Worm (Caenorhabditis elegans): ENCODE data around the gene T21H3.1.

The T21H3.1 gene

DNA sequence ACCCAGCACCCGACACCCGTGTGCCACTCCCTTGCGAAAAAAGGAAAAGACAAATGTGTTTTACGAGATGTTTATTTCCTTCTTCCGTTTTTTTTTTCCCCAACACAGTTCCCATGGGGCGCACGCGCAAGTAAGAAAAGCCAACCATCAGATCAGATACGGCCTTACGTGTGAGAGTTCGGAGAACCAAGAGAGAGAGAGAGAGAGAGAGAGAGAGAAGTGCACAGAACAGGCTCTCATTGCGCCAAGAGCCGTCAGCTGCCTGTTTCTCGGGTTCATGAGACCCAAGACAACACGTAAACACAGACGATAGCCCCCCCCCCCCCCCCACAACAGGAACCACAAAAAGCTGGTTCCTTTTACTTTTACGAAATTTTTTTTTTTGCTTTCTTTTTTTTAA, 24.7 kb upstream of the T21H3.1 start (continued):
- no peak for TF ChIP-seq nhr-47 (tag; optimal IDR thresholded peaks at IDR 0.05)
- no peak for TF ChIP-seq unc-86 (tag; optimal IDR thresholded peaks at IDR 0.05)
- no peak for TF ChIP-seq nhr-11 (tag; optimal IDR thresholded peaks at IDR 0.05)
- no peak for TF ChIP-seq tlp-1 (tag; optimal IDR thresholded peaks at IDR 0.05)

DNA sequence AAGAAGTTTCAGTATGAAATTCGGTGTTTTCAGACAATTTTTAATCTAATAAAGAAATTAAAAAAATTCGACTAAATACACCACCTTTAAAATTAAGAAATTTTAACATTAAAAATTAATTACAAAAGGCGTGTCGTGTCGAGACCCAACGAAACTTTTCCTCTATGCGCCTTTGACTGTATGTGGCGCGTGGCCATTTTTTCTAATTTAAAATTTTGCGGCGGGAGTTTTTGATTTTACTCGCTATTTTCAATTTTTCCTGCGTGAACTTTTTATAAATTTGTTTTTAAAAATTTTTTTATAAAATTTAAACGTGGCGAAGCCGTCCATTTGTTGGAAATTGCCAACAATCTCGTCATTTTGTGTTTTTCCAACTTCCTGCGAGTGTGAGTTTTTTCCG, 23.8 kb upstream of the T21H3.1 start:
- TF ChIP-seq ztf-11 (tag; optimal IDR thresholded peaks at IDR 0.05) (no peak), pax-3 (tag; optimal IDR thresholded peaks at IDR 0.05) (no peak), jun-1 (tag; optimal IDR thresholded peaks at IDR 0.05) (no peak), hlh-17 (GFP tag; optimal IDR thresholded peaks at IDR 0.05; ENCODE audit: borderline replicate concordance) (no peak), lin-15B (tag; optimal IDR thresholded peaks at IDR 0.05) (no peak), ztf-4 (tag; optimal IDR thresholded peaks at IDR 0.05) (no peak), mef-2 (tag; optimal IDR thresholded peaks at IDR 0.05) (no peak), xbp-1 (tag; optimal IDR thresholded peaks at IDR 0.05) (no peak), ceh-82 (tag; optimal IDR thresholded peaks at IDR 0.05) (no peak), swsn-7 (tag; optimal IDR thresholded peaks at IDR 0.05) (no peak), pag-3 (tag; optimal IDR thresholded peaks at IDR 0.05; ENCODE audit: borderline replicate concordance, insufficient read depth) (no peak)

DNA sequence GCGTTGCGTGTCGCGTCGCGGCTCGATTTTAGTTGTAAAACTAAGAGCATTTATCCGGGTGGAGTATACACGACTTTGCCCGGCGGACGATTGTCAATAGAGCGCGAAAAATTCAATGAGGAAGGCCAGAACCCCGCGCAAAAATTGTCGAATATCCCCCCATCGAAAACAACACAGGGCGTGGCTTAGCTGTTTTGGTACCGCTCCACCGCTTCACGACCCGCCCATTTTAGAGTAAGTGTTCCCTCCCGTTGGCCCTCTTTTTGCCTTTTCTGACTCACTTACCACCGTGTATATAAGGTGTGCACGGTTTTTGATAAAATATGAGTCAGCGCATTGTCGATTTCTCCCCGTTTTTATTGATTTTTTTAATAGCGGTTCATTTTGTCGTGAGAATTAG, 23.1 kb upstream of the T21H3.1 start:
- TF ChIP-seq grh-1 (GFP tag; IDR thresholded peaks at IDR 0.05) (no peak), efl-1 (optimal IDR thresholded peaks at IDR 0.05) (no peak), efl-1 (GFP tag; optimal IDR thresholded peaks at IDR 0.05 in 1 of 2) (no peak), skn-1 (tag; optimal IDR thresholded peaks at IDR 0.05) (no peak), egl-13 (tag; optimal IDR thresholded peaks at IDR 0.05) (no peak), unc-62 (GFP tag; optimal IDR thresholded peaks at IDR 0.05) (no peak), nhr-90 (tag; optimal IDR thresholded peaks at IDR 0.05; ENCODE audit: poor library complexity) (no peak), unc-86 (tag; optimal IDR thresholded peaks at IDR 0.05) (no peak), elt-2 (tag; optimal IDR thresholded peaks at IDR 0.05) (no peak), snu-23 (GFP tag; optimal IDR thresholded peaks at IDR 0.05) (no peak), lin-15B (tag; optimal IDR thresholded peaks at IDR 0.05) (no peak), mep-1 (tag; optimal IDR thresholded peaks at IDR 0.05) (no peak), vab-15 (tag; optimal IDR thresholded peaks at IDR 0.05) (no peak), ztf-4 (tag; optimal IDR thresholded peaks at IDR 0.05) (no peak), efl-3 (GFP tag; optimal IDR thresholded peaks at IDR 0.05) (no peak), nhr-237 (tag; optimal IDR thresholded peaks at IDR 0.05) (no peak), nhr-71 (tag; optimal IDR thresholded peaks at IDR 0.05) (no peak), ceh-90 (tag; optimal IDR thresholded peaks at IDR 0.05) (no peak), unc-30 (tag; optimal IDR thresholded peaks at IDR 0.05) (no peak), nhr-47 (tag; optimal IDR thresholded peaks at IDR 0.05) (no peak), nhr-28 (tag; optimal IDR thresholded peaks at IDR 0.05) (no peak)

DNA sequence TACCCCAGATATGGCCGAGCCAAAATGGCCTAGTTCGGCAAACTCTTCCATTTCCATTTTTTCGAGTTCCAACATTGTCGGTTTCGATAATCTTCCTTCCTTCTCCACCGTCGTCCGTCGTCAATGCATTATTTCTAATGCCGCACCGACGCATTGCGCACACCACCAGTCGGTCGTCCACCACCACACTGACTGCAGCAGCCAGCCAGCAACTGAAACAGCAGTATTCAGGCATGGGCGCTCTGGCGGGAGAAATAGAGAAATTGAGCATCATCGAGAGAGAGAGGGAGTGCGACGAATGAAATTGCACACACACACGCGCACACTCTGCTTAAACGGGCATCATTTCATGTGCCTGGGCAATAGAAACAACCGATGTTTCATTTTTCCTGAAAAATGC, 22.6 kb upstream of the T21H3.1 start:
- TF ChIP-seq ceh-90 (tag; optimal IDR thresholded peaks at IDR 0.05) (no peak), elt-3 (tag; optimal IDR thresholded peaks at IDR 0.05) (no peak), tbx-2 (tag; optimal IDR thresholded peaks at IDR 0.05) (peak; percentile 38), isw-1 (GFP tag; IDR thresholded peaks at IDR 0.05) (peak; percentile 10; the same call in 1 of the 2 replicates), ceh-8 (GFP tag; optimal IDR thresholded peaks at IDR 0.05) (peak; percentile 17), nhr-85 (tag) (no peak), nhr-12 (tag; optimal IDR thresholded peaks at IDR 0.05) (no peak), lin-14 (GFP tag; optimal IDR thresholded peaks at IDR 0.05) (peak; percentile 92), ztf-4 (tag; optimal IDR thresholded peaks at IDR 0.05) (peak; percentile 56), elt-2 (tag; optimal IDR thresholded peaks at IDR 0.05) (no peak), lsy-2 (tag; optimal IDR thresholded peaks at IDR 0.05) (peak; percentile 18 to 27), nhr-237 (tag; optimal IDR thresholded peaks at IDR 0.05) (no peak), lin-15B (tag; optimal IDR thresholded peaks at IDR 0.05) (peak; percentile 32), xbp-1 (tag; optimal IDR thresholded peaks at IDR 0.05) (peak; percentile 50), ces-1 (GFP tag; optimal IDR thresholded peaks at IDR 0.05) (no peak), mdl-1 (tag; optimal IDR thresholded peaks at IDR 0.05) (no peak), nhr-47 (tag; optimal IDR thresholded peaks at IDR 0.05) (peak; percentile 74), pax-3 (tag; optimal IDR thresholded peaks at IDR 0.05) (peak; percentile 47), efl-1 (optimal IDR thresholded peaks at IDR 0.05) (peak; percentile 8 to 14), efl-1 (GFP tag; optimal IDR thresholded peaks at IDR 0.05 in 1 of 2) (peak in 1 of 2 experiments; percentile 67), fos-1 (tag; optimal IDR thresholded peaks at IDR 0.05) (no peak), nhr-19 (GFP tag; conservative IDR thresholded peaks at IDR 0.05) (peak; percentile 28; the same call in 1 of the 2 replicates), skn-1 (tag; optimal IDR thresholded peaks at IDR 0.05) (peak; percentile 15), snu-23 (GFP tag; optimal IDR thresholded peaks at IDR 0.05) (peak; percentile 37), snpc-4 (tag; optimal IDR thresholded peaks at IDR 0.05) (no peak), rnt-1 (tag; optimal IDR thresholded peaks at IDR 0.05) (peak; percentile 39), ceh-63 (GFP tag; optimal IDR thresholded peaks at IDR 0.05) (no peak)

Data from whole organism, L1 larva.